Fruit fly (Drosophila melanogaster) whole organism, embryonic: ENCODE data around the gene Spc25.

Experiments used
- Aef1 ChIP-seq: fragments of 200-800 bp; sonication (Bioruptor generic); IDR thresholded peaks from 3 replicates; pipeline ENCODE4 v1.3.6; 2022; ENCODE audit warnings: missing biosample characterization, missing genetic modification characterization
- Bdp1 ChIP-seq: fragments of 200-800 bp; sonication (Bioruptor generic); optimal IDR thresholded peaks from 3 replicates; lab custom pipeline; 2016; ENCODE audit warnings: missing biosample characterization, missing genetic modification characterization
- CG10979 ChIP-seq: fragments of 200-800 bp; sonication (Bioruptor generic); optimal IDR thresholded peaks from 2 replicates; lab custom pipeline; 2018; ENCODE audit warnings: missing biosample characterization, mild to moderate bottlenecking, missing genetic modification characterization, moderate library complexity
- CG11093 ChIP-seq: fragments of 200-800 bp; sonication (Bioruptor generic); IDR thresholded peaks from 3 replicates; pipeline ENCODE4 v1.3.6; 2022; ENCODE audit warnings: missing biosample characterization, missing genetic modification characterization
- CG12942 ChIP-seq: fragments of 200-800 bp; sonication (Bioruptor generic); optimal IDR thresholded peaks from 3 replicates; lab custom pipeline; 2016; ENCODE audit warnings: missing biosample characterization, missing genetic modification characterization
- CG13775 ChIP-seq: fragments of 200-800 bp; sonication (Bioruptor generic); optimal IDR thresholded peaks from 3 replicates; lab custom pipeline; 2017; ENCODE audit warnings: missing biosample characterization, mild to moderate bottlenecking, missing genetic modification characterization
- CG14014 ChIP-seq: fragments of 200-800 bp; sonication (Bioruptor generic); IDR thresholded peaks from 2 replicates; pipeline ENCODE4 v1.3.6; 2022; ENCODE audit warnings: missing biosample characterization, missing genetic modification characterization
- CG16779 ChIP-seq: fragments of 200-800 bp; sonication (Bioruptor generic); IDR thresholded peaks from 2 replicates; pipeline ENCODE4 v1.3.6; 2022; ENCODE audit warnings: missing biosample characterization, missing genetic modification characterization
- CG16815 ChIP-seq: fragments of 200-800 bp; sonication (Bioruptor generic); optimal IDR thresholded peaks from 3 replicates; lab custom pipeline; 2017; ENCODE audit warnings: missing biosample characterization, mild to moderate bottlenecking, missing genetic modification characterization
- CG16863 ChIP-seq: fragments of 200-800 bp; sonication (Bioruptor generic); optimal IDR thresholded peaks from 3 replicates; lab custom pipeline; 2016; ENCODE audit warnings: missing biosample characterization, missing genetic modification characterization
- CG18476 ChIP-seq: fragments of 200-800 bp; sonication (Bioruptor generic); optimal IDR thresholded peaks from 2 replicates; lab custom pipeline; 2016; ENCODE audit warnings: missing biosample characterization, mild to moderate bottlenecking, missing genetic modification characterization
- CG31441 ChIP-seq: fragments of 200-800 bp; sonication (Bioruptor generic); IDR thresholded peaks from 2 replicates; pipeline ENCODE4 v1.3.6; 2022; ENCODE audit warnings: missing biosample characterization, missing genetic modification characterization
- CG7839 ChIP-seq: fragments of 200-800 bp; sonication (Bioruptor generic); optimal IDR thresholded peaks from 3 replicates; lab custom pipeline; 2018; ENCODE audit warnings: missing biosample characterization, mild to moderate bottlenecking, missing genetic modification characterization, moderate library complexity
- CG7928 ChIP-seq: fragments of 200-800 bp; sonication (Bioruptor generic); optimal IDR thresholded peaks from 2 replicates; lab custom pipeline; 2017; ENCODE audit warnings: missing biosample characterization, mild to moderate bottlenecking, missing genetic modification characterization
- CG9876 ChIP-seq: fragments of 200-800 bp; sonication (Bioruptor generic); optimal IDR thresholded peaks from 2 replicates; lab custom pipeline; 2016; ENCODE audit warnings: missing biosample characterization, missing genetic modification characterization
- Dip2 ChIP-seq: fragments of 200-800 bp; sonication (Bioruptor generic); IDR thresholded peaks from 2 replicates; pipeline ENCODE4 v1.3.6; 2022; ENCODE audit warnings: missing biosample characterization, missing genetic modification characterization
- Ets65A ChIP-seq: fragments of 200-800 bp; sonication (Bioruptor generic); peaks from one replicate; lab custom pipeline; 2016; ENCODE audit warnings: missing biosample characterization, missing genetic modification characterization
- HLH3B ChIP-seq: fragments of 200-800 bp; sonication (Bioruptor generic); IDR thresholded peaks from 2 replicates; pipeline ENCODE4 v1.3.6; 2022; ENCODE audit warnings: missing biosample characterization, missing genetic modification characterization
- HLH4C ChIP-seq: fragments of 200-800 bp; sonication (Bioruptor generic); IDR thresholded peaks from 3 replicates; pipeline ENCODE4 v1.3.6; 2022; ENCODE audit warnings: missing biosample characterization, missing genetic modification characterization; ENCODE audit not compliant: partially characterized antibody
- Jarid2 ChIP-seq: fragments of 200-800 bp; sonication (Bioruptor generic); optimal IDR thresholded peaks from 3 replicates; lab custom pipeline; 2017; ENCODE audit warnings: mild to moderate bottlenecking, missing biosample characterization, missing genetic modification reagents, missing genetic modification characterization
- Mrtf ChIP-seq: fragments of 200-800 bp; sonication (Bioruptor generic); IDR thresholded peaks from 3 replicates; pipeline ENCODE4 v1.3.6; 2022; ENCODE audit warnings: missing biosample characterization, missing genetic modification characterization
- Oaz ChIP-seq: fragments of 200-800 bp; sonication (Bioruptor generic); IDR thresholded peaks from 2 replicates; pipeline ENCODE4 v1.3.6; 2022; ENCODE audit warnings: missing biosample characterization, missing genetic modification characterization
- Oli ChIP-seq: fragments of 200-800 bp; sonication (Bioruptor generic); optimal IDR thresholded peaks from 2 replicates; lab custom pipeline; 2018; ENCODE audit warnings: missing biosample characterization, mild to moderate bottlenecking, missing genetic modification characterization, moderate library complexity
- Pdp1 ChIP-seq, 2 experiments: fragments of 200-800 bp; sonication (Bioruptor generic); optimal IDR thresholded peaks; 3 replicates each; lab custom pipeline; 2016; ENCODE audit warnings: missing biosample characterization in 2 of 2, missing genetic modification characterization in 2 of 2, mild to moderate bottlenecking in 1 of 2, moderate library complexity in 1 of 2
- Ravus ChIP-seq: fragments of 200-800 bp; sonication (Bioruptor generic); IDR thresholded peaks from 2 replicates; pipeline ENCODE4 v1.3.6; 2022; ENCODE audit warnings: missing biosample characterization, missing genetic modification characterization
- Rfx ChIP-seq: fragments of 200-800 bp; sonication (Bioruptor generic); IDR thresholded peaks from 2 replicates; pipeline ENCODE4 v1.3.6; 2022; ENCODE audit warnings: missing biosample characterization, missing genetic modification characterization
- Sin3A ChIP-seq: fragments of >200 bp; optimal IDR thresholded peaks from 2 replicates; lab custom pipeline; 2018
- Sry-β ChIP-seq: fragments of 200-800 bp; sonication (Bioruptor generic); optimal IDR thresholded peaks from 2 replicates; lab custom pipeline; 2018; ENCODE audit warnings: missing biosample characterization, mild to moderate bottlenecking, missing genetic modification characterization, moderate library complexity
- Stat92E ChIP-seq, 3 experiments: fragments of >200 bp in 2 of 3; fragments of 200-800 bp in 1 of 3; sonication (Bioruptor generic) in 1 of 3; optimal IDR thresholded peaks; 2 replicates each; lab custom pipeline; 2017 to 2019; ENCODE audit warnings: missing biosample characterization in 3 of 3, missing genetic modification characterization in 3 of 3, mild to moderate bottlenecking in 1 of 3, moderate library complexity in 1 of 3
- ab ChIP-seq: fragments of 200-800 bp; sonication (Bioruptor generic); optimal IDR thresholded peaks from 2 replicates; lab custom pipeline; 2016; ENCODE audit warnings: missing biosample characterization, missing genetic modification characterization
- ap ChIP-seq: fragments of 200-800 bp; sonication (Bioruptor generic); IDR thresholded peaks from 2 replicates; pipeline ENCODE4 v1.3.6; 2022; ENCODE audit warnings: missing biosample characterization, missing genetic modification characterization
- bsh ChIP-seq, 2 experiments: fragments of 200-800 bp; sonication (Bioruptor generic); optimal IDR thresholded peaks; 2 replicates each; lab custom pipeline; 2017 to 2018; ENCODE audit warnings: mild to moderate bottlenecking in 2 of 2, missing biosample characterization in 2 of 2, missing genetic modification characterization in 2 of 2, moderate library complexity in 1 of 2
- dmrt11E ChIP-seq: fragments of 200-800 bp; sonication (Bioruptor generic); optimal IDR thresholded peaks from 3 replicates; lab custom pipeline; 2018; ENCODE audit warnings: missing biosample characterization, mild to moderate bottlenecking, missing genetic modification characterization, moderate library complexity
- en ChIP-seq: fragments of 200-800 bp; sonication (Bioruptor generic); optimal IDR thresholded peaks from 2 replicates; lab custom pipeline; 2016; ENCODE audit warnings: missing biosample characterization, missing genetic modification characterization
- fd64A ChIP-seq: fragments of 200-800 bp; sonication (Bioruptor generic); optimal IDR thresholded peaks from 3 replicates; lab custom pipeline; 2018; ENCODE audit warnings: missing biosample characterization, mild to moderate bottlenecking, missing genetic modification characterization
- ham ChIP-seq: fragments of 200-800 bp; sonication (Bioruptor generic); IDR thresholded peaks from 2 replicates; pipeline ENCODE4 v1.3.6; 2022; ENCODE audit warnings: missing biosample characterization, missing genetic modification characterization
- hb ChIP-seq: fragments of 200-800 bp; sonication (Bioruptor generic); IDR thresholded peaks from 3 replicates; pipeline ENCODE4 v1.3.6; 2022; ENCODE audit warnings: missing biosample characterization, missing genetic modification characterization; ENCODE audit not compliant: partially characterized antibody
- jigr1 ChIP-seq: fragments of 200-800 bp; sonication (Bioruptor generic); IDR thresholded peaks from 3 replicates; pipeline ENCODE4 v1.3.6; 2022; ENCODE audit warnings: missing biosample characterization, missing genetic modification characterization
- kni ChIP-seq: fragments of 200-800 bp; sonication (Bioruptor generic); optimal IDR thresholded peaks from 3 replicates; lab custom pipeline; 2017; ENCODE audit warnings: mild to moderate bottlenecking, missing biosample characterization, missing genetic modification reagents, missing genetic modification characterization
- pros ChIP-seq: fragments of 200-800 bp; sonication (Bioruptor generic); optimal IDR thresholded peaks from 3 replicates; lab custom pipeline; 2019; ENCODE audit warnings: missing biosample characterization, mild to moderate bottlenecking, missing genetic modification characterization, moderate library complexity
- scrt ChIP-seq: fragments of 200-800 bp; sonication (Bioruptor generic); optimal IDR thresholded peaks from 2 replicates; lab custom pipeline; 2018; ENCODE audit warnings: missing biosample characterization, mild to moderate bottlenecking, missing genetic modification characterization, moderate library complexity
- zen ChIP-seq: fragments of 200-800 bp; sonication (Bioruptor generic); optimal IDR thresholded peaks from 3 replicates; lab custom pipeline; 2018; ENCODE audit warnings: missing biosample characterization, mild to moderate bottlenecking, missing genetic modification characterization, moderate library complexity

Spc25 gene

dm6 chr3R:13012351-13012750, 50.8 kb downstream of the Spc25 start (continued):
- TF ChIP-seq bsh (GFP tag; optimal IDR thresholded peaks at IDR 0.05; lab: Kevin White, UChicago) (peak in 1 of 2 experiments; percentile 45), CG13775 (GFP tag; lab: Kevin White, UChicago) (peak; percentile 41), pros (GFP tag; lab: Kevin White, UChicago) (peak; percentile 29), ap (GFP tag; lab: Robert Waterston, UW) (peak; percentile 62), hb (GFP tag; lab: Robert Waterston, UW) (no peak), CG31441 (GFP tag; lab: Robert Waterston, UW) (no peak; the same call in 1 of the 2 replicates), CG11093 (GFP tag; lab: Robert Waterston, UW) (no peak), Oli (tag; lab: Kevin White, UChicago) (peak; percentile 38), HLH4C (GFP tag; lab: Robert Waterston, UW) (no peak), ham (GFP tag; lab: Robert Waterston, UW) (no peak), Sin3A (lab: Kevin White, UChicago) (no peak), Jarid2 (GFP tag; lab: Kevin White, UChicago) (peak; percentile 24), CG9876 (GFP tag; lab: Kevin White, UChicago) (peak; percentile 32), scrt (GFP tag; lab: Kevin White, UChicago) (peak; percentile 71), Rfx (GFP tag; lab: Robert Waterston, UW) (peak; percentile 75), Sry-β (no peak), dmrt11E (peak; percentile 49), jigr1 (GFP tag; lab: Robert Waterston, UW) (no peak), en (GFP tag; lab: Kevin White, UChicago) (no peak), kni (no peak), CG14014 (0 out of 2 replicates have a peak, but pooled peaks have one; percentile 41), HLH3B (GFP tag; lab: Robert Waterston, UW) (peak; percentile 72), Ravus (no peak; the same call in 1 of the 2 replicates), CG18476 (no peak), Ets65A (GFP tag; lab: Kevin White, UChicago) (peak; percentile 62), fd64A (GFP tag; lab: Kevin White, UChicago) (peak; percentile 0), CG12942 (GFP tag; lab: Kevin White, UChicago) (peak; percentile 49), CG7928 (GFP tag; lab: Kevin White, UChicago) (no peak), Bdp1 (peak; percentile 51), zen (peak; percentile 43), Oaz (GFP tag; lab: Robert Waterston, UW) (peak; percentile 41; the same call in 1 of the 2 replicates), CG16779 (GFP tag; lab: Robert Waterston, UW) (peak; percentile 57; the same call in 1 of the 2 replicates), Stat92E (GFP tag; optimal IDR thresholded peaks at IDR 0.05; lab: Kevin White, UChicago) (no peak), CG7839 (peak; percentile 56), ab (GFP tag; lab: Kevin White, UChicago) (peak; percentile 31), CG10979 (tag; lab: Kevin White, UChicago) (peak; percentile 47), Aef1 (GFP tag; lab: Robert Waterston, UW) (peak; percentile 91), CG16815 (GFP tag; lab: Kevin White, UChicago) (peak; percentile 29), Dip2 (no peak), Pdp1 (GFP tag; optimal IDR thresholded peaks at IDR 0.05; lab: Kevin White, UChicago) (peak; percentile 51 to 79), CG16863 (GFP tag; lab: Kevin White, UChicago) (peak; percentile 52), Mrtf (GFP tag; lab: Robert Waterston, UW) (0 out of 3 replicates have a peak, but pooled peaks have one; percentile 23)
